Worm (Caenorhabditis elegans) whole organism, midembryonic: ENCODE results near the gene nlp-28.

Experiments
- T22C8.4 ChIP-seq: fragments of 200-800 bp; sonication (Bioruptor generic); IDR thresholded peaks from 2 replicates; pipeline ENCODE4 v1.3.6; 2022; ENCODE audit warnings: missing genetic modification characterization, missing compliant biosample characterization
- med-1 ChIP-seq: sonication (generic microtip); optimal IDR thresholded peaks from 2 replicates; lab custom pipeline; 2017; ENCODE audit warnings: missing genetic modification characterization, mild to moderate bottlenecking, missing compliant biosample characterization, antibody characterized with exemption, missing genetic modification reagents; ENCODE audit not compliant: insufficient read depth
- tab-1 ChIP-seq: fragments of 200-800 bp; sonication (Bioruptor generic); IDR thresholded peaks from 2 replicates; pipeline ENCODE4 v1.3.6; 2022; ENCODE audit warnings: missing genetic modification characterization, missing compliant biosample characterization

ce11 chrV:4016780-4017179 lies 29.1 kb downstream of the nlp-28 start, which contains the start of gene srw-89:
- TF ChIP-seq med-1 (GFP tag; lab: Kevin White, UChicago) (no peak), tab-1 (GFP tag; lab: Robert Waterston, UW) (no peak), T22C8.4 (GFP tag; lab: Robert Waterston, UW) (no peak)
